ENCODE assay signal across 5 fruit fly cellular contexts in the genomic region with DNA sequence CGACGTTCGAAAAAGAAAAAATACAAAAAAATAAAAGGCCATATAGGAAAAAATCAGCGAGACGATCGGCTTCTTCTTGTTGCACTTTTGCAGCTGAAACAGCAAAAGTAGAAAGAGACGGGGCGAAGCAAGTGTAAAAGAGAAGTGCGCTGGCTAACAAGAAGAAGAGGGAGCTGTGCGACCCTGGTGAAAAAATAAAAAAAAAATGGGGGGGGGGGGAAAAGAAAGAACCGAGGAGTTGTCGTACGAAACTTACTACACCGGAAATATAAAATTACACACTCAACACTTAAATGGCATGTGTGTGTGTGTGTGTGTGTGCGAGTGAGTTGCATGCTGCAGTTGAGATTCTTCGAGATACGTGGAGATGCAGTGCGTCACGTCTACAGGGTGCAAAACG.
A peak's percentile ranks its signal among the peaks of the same experiment; 100 is the strongest.
TF ChIP-seq lines count a peak whose summit lies in the region.

No protein-coding gene starts in this region.

- no peak for TF ChIP-seq CTCF in whole organism, embryonic (GFP tag; optimal IDR thresholded peaks at IDR 0.05; lab: Kevin White, UChicago)

TF ChIP-seq in whole organism, adult, 20 proteins besides CTCF, POLR2A, EP300 and RAD21:
- TF ChIP-seq tj (GFP tag; optimal IDR thresholded peaks at IDR 0.05; lab: Kevin White, UChicago) (peak; percentile 14), kay (GFP tag; lab: Kevin White, UChicago; ENCODE audit: borderline replicate concordance) (no peak)

TF ChIP-seq in whole organism, embryonic, 481 proteins besides CTCF, POLR2A, EP300 and RAD21:
- peak; percentile 46; the same call in 1 of the 3 replicates for TF ChIP-seq z (GFP tag; IDR thresholded peaks at IDR 0.05; lab: Robert Waterston, UW)
- TF ChIP-seq GATAe (GFP tag; conservative IDR thresholded peaks at IDR 0.05; lab: Robert Waterston, UW): no peak
- TF ChIP-seq CG17385 (GFP tag; optimal IDR thresholded peaks at IDR 0.05; lab: Kevin White, UChicago): peak; percentile 11
- TF ChIP-seq bsh (GFP tag; optimal IDR thresholded peaks at IDR 0.05; lab: Kevin White, UChicago): peak in 1 of 2 experiments; percentile 54
- peak; percentile 81 for TF ChIP-seq nom (GFP tag; optimal IDR thresholded peaks at IDR 0.05; lab: Kevin White, UChicago)
- 0 out of 2 replicates have a peak, but pooled peaks have one; percentile 29 for TF ChIP-seq Drgx (GFP tag; IDR thresholded peaks at IDR 0.05; lab: Robert Waterston, UW)
- TF ChIP-seq Pdp1 (GFP tag; optimal IDR thresholded peaks at IDR 0.05; lab: Kevin White, UChicago): no peak
TF ChIP-seq in whole organism, embryonic: peak in this region for 5.

TF ChIP-seq in whole organism, prepupa, 60 proteins besides CTCF, POLR2A, EP300 and RAD21 (continues in another document):
- TF ChIP-seq dsx (GFP tag; optimal IDR thresholded peaks at IDR 0.05; lab: Kevin White, UChicago; ENCODE audit: poor library complexity, severe bottlenecking) (peak; percentile 41), ss (GFP tag; optimal IDR thresholded peaks at IDR 0.05; lab: Kevin White, UChicago) (peak; percentile 74 to 76), Sox102F (GFP tag; optimal IDR thresholded peaks at IDR 0.05; lab: Kevin White, UChicago) (peak; percentile 16), Lpt (GFP tag; optimal IDR thresholded peaks at IDR 0.05; lab: Kevin White, UChicago) (peak; percentile 20), Eip93F (GFP tag; optimal IDR thresholded peaks at IDR 0.05; lab: Kevin White, UChicago) (no peak), CG3032 (tag; optimal IDR thresholded peaks at IDR 0.05; lab: Kevin White, UChicago) (peak; percentile 19), CG8119 (GFP tag; IDR thresholded peaks at IDR 0.05; lab: Robert Waterston, UW) (peak; percentile 51), spab (GFP tag; optimal IDR thresholded peaks at IDR 0.05; lab: Kevin White, UChicago) (peak; percentile 40), Eip78C (GFP tag; lab: Kevin White, UChicago) (peak; percentile 76), CG6808 (GFP tag; optimal IDR thresholded peaks at IDR 0.05; lab: Kevin White, UChicago) (peak; percentile 63), CG3919 (GFP tag; optimal IDR thresholded peaks at IDR 0.05; lab: Kevin White, UChicago) (peak; percentile 22), CG1621 (tag; optimal IDR thresholded peaks at IDR 0.05; lab: Kevin White, UChicago) (peak; percentile 7), net (GFP tag; optimal IDR thresholded peaks at IDR 0.05; lab: Kevin White, UChicago) (peak; percentile 19), Hr38 (GFP tag; optimal IDR thresholded peaks at IDR 0.05; lab: Kevin White, UChicago) (no peak), CG11294 (GFP tag; IDR thresholded peaks at IDR 0.05; lab: Robert Waterston, UW) (no peak), CG10669 (GFP tag; optimal IDR thresholded peaks at IDR 0.05; lab: Kevin White, UChicago) (no peak), fkh (GFP tag; optimal IDR thresholded peaks at IDR 0.05; lab: Kevin White, UChicago) (no peak), CG6854 (GFP tag; optimal IDR thresholded peaks at IDR 0.05; lab: Kevin White, UChicago) (peak; percentile 4), CG6276 (GFP tag; optimal IDR thresholded peaks at IDR 0.05; lab: Kevin White, UChicago) (peak; percentile 6), Gug (GFP tag; IDR thresholded peaks at IDR 0.05; lab: Robert Waterston, UW) (no peak), CG6792 (GFP tag; optimal IDR thresholded peaks at IDR 0.05; lab: Kevin White, UChicago) (peak; percentile 23), CG9139 (GFP tag; optimal IDR thresholded peaks at IDR 0.05; lab: Kevin White, UChicago) (peak; percentile 63), Met (GFP tag; optimal IDR thresholded peaks at IDR 0.05; lab: Kevin White, UChicago) (peak; percentile 2), CG15336 (GFP tag; IDR thresholded peaks at IDR 0.05; lab: Robert Waterston, UW) (0 out of 2 replicates have a peak, but pooled peaks have one; percentile 35), CG11762 (GFP tag; optimal IDR thresholded peaks at IDR 0.05; lab: Kevin White, UChicago; ENCODE audit: insufficient read depth) (peak; percentile 7)

TF ChIP-seq in whole organism, pupa, 21 proteins besides CTCF, POLR2A, EP300 and RAD21:
- TF ChIP-seq CG10348 (GFP tag; IDR thresholded peaks at IDR 0.05; lab: Robert Waterston, UW) (no peak), EcR (GFP tag; optimal IDR thresholded peaks at IDR 0.05; lab: Kevin White, UChicago) (no peak), CG9948 (tag; optimal IDR thresholded peaks at IDR 0.05; lab: Kevin White, UChicago) (no peak), CG12605 (GFP tag; IDR thresholded peaks at IDR 0.05; lab: Robert Waterston, UW) (peak; percentile 72), CG32121 (GFP tag; IDR thresholded peaks at IDR 0.05; lab: Robert Waterston, UW) (no peak), CG13204 (GFP tag; optimal IDR thresholded peaks at IDR 0.05; lab: Kevin White, UChicago) (peak; percentile 33), CG15710 (tag; optimal IDR thresholded peaks at IDR 0.05; lab: Kevin White, UChicago) (peak; percentile 35), Ets98B (GFP tag; IDR thresholded peaks at IDR 0.05; lab: Robert Waterston, UW) (no peak), Pif1A (GFP tag; optimal IDR thresholded peaks at IDR 0.05; lab: Kevin White, UChicago) (peak; percentile 65), CG8159 (tag; optimal IDR thresholded peaks at IDR 0.05; lab: Kevin White, UChicago) (peak; percentile 31), fd96Ca (GFP tag; IDR thresholded peaks at IDR 0.05; lab: Robert Waterston, UW) (peak; percentile 46; the same call in 1 of the 3 replicates), CG34367 (tag; optimal IDR thresholded peaks at IDR 0.05; lab: Kevin White, UChicago) (no peak), Snoo (tag; optimal IDR thresholded peaks at IDR 0.05; lab: Kevin White, UChicago) (no peak), CG14655 (GFP tag; optimal IDR thresholded peaks at IDR 0.05; lab: Kevin White, UChicago) (peak; percentile 58), CG17806 (tag; optimal IDR thresholded peaks at IDR 0.05; lab: Kevin White, UChicago) (peak; percentile 15), Pif1B (GFP tag; optimal IDR thresholded peaks at IDR 0.05; lab: Kevin White, UChicago) (peak; percentile 47), rn (GFP tag; IDR thresholded peaks at IDR 0.05; lab: Robert Waterston, UW) (no peak), gl (tag; optimal IDR thresholded peaks at IDR 0.05; lab: Kevin White, UChicago) (peak; percentile 55), D1 (tag; optimal IDR thresholded peaks at IDR 0.05; lab: Kevin White, UChicago) (no peak), CG4496 (GFP tag; IDR thresholded peaks at IDR 0.05; lab: Robert Waterston, UW) (peak; percentile 54; the same call in 2 of the 3 replicates), CG8301 (tag; optimal IDR thresholded peaks at IDR 0.05; lab: Kevin White, UChicago) (peak; percentile 26)

TF ChIP-seq in whole organism, wandering third instar larva, 38 proteins besides CTCF, POLR2A, EP300 and RAD21:
- no peak for TF ChIP-seq Sp1 (GFP tag; optimal IDR thresholded peaks at IDR 0.05; lab: Kevin White, UChicago)
- TF ChIP-seq Dfd (GFP tag; optimal IDR thresholded peaks at IDR 0.05; lab: Kevin White, UChicago): peak; percentile 85
- TF ChIP-seq pan (optimal IDR thresholded peaks at IDR 0.05; lab: Kevin White, UChicago): no peak
- no peak for TF ChIP-seq foxo (GFP tag; optimal IDR thresholded peaks at IDR 0.05; lab: Kevin White, UChicago)
- peak; percentile 8 for TF ChIP-seq psq (GFP tag; optimal IDR thresholded peaks at IDR 0.05; lab: Kevin White, UChicago)
